Worm (Caenorhabditis elegans): ENCODE results near the gene flp-19.

DNA sequence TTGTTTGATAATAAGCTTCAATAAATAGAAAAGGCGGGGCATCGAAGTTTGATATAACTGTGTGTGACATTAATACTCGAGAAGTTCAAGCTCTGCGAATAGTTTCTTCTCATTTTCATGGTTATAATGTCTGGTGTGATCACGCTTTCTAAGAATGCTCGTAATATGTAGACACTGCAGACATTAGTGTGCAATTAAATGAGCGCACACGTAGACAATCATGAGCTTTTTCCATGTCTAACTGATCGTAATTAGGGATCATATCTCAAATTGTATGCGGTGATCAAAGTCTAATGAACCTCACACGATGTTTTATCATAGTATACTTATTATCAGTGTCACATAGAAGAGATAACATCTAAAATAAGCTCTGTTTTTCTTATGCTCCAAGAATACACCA, 45.6 kb downstream of the flp-19 start:
- TF ChIP-seq nhr-12 (tag; optimal IDR thresholded peaks at IDR 0.05) (no peak), unc-62 (GFP tag; optimal IDR thresholded peaks at IDR 0.05) (no peak), sea-2 (GFP tag; optimal IDR thresholded peaks at IDR 0.05) (no peak), mdl-1 (tag; optimal IDR thresholded peaks at IDR 0.05) (no peak), nfya-1 (tag; optimal IDR thresholded peaks at IDR 0.05; ENCODE audit: insufficient read depth) (no peak), tbx-2 (tag; optimal IDR thresholded peaks at IDR 0.05) (no peak), ceh-82 (tag; optimal IDR thresholded peaks at IDR 0.05) (no peak), ama-1 (optimal IDR thresholded peaks at IDR 0.05) (no peak), elt-3 (tag; optimal IDR thresholded peaks at IDR 0.05) (no peak)
